Worm (Caenorhabditis elegans) whole organism, young adult: ENCODE data around the gene F10E7.11.

ENCODE experiments used
- F10E7.11 ChIP-seq: sonication (generic microtip); optimal IDR thresholded peaks from 2 replicates; lab custom pipeline; 2017; ENCODE audit warnings: mild to moderate bottlenecking, missing genetic modification characterization, moderate library complexity, missing compliant biosample characterization
- F23B12.7 ChIP-seq: sonication (generic microtip); optimal IDR thresholded peaks from 2 replicates; lab custom pipeline; 2017; ENCODE audit warnings: missing genetic modification characterization, mild to moderate bottlenecking, missing compliant biosample characterization, antibody characterized with exemption, moderate library complexity; ENCODE audit not compliant: insufficient read depth
- F52B5.7 ChIP-seq: sonication (generic microtip); optimal IDR thresholded peaks from 2 replicates; lab custom pipeline; 2016; ENCODE audit warnings: mild to moderate bottlenecking, missing genetic modification characterization, missing compliant biosample characterization
- K11D2.4 ChIP-seq: fragments of 200-800 bp; sonication (Bioruptor generic); IDR thresholded peaks from 2 replicates; pipeline ENCODE4 v1.3.6; 2022; ENCODE audit warnings: missing genetic modification reagents, missing genetic modification characterization, missing compliant biosample characterization
- Y53F4B.3 ChIP-seq: fragments of 200-800 bp; sonication (Bioruptor generic); IDR thresholded peaks from 2 replicates; pipeline ENCODE4 v1.3.6; 2022; ENCODE audit warnings: missing genetic modification reagents, missing genetic modification characterization, missing compliant biosample characterization
- Y53G8AR.9 ChIP-seq: fragments of 200-800 bp; sonication (Bioruptor generic); conservative IDR thresholded peaks from 2 replicates; pipeline ENCODE4 v1.3.6; 2022; ENCODE audit warnings: missing genetic modification reagents, missing genetic modification characterization, missing compliant biosample characterization
- ama-1 ChIP-seq, 3 experiments: fragments of 150-350 bp in 1 of 3; sonication (generic microtip) in 2 of 3; optimal IDR thresholded peaks; 2 replicates each; lab custom pipeline; 2014 to 2018; ENCODE audit warnings: missing biosample characterization in 2 of 3, missing genetic modification characterization in 2 of 3, missing genetic modification reagents in 2 of 3
- atf-7 ChIP-seq: sonication (generic microtip); optimal IDR thresholded peaks from 2 replicates; lab custom pipeline; 2017; ENCODE audit warnings: mild to moderate bottlenecking, missing genetic modification characterization, missing compliant biosample characterization
- attf-3 ChIP-seq: fragments of 200-800 bp; sonication (Bioruptor generic); conservative IDR thresholded peaks from 2 replicates; pipeline ENCODE4 v1.3.6; 2022; ENCODE audit warnings: missing genetic modification reagents, missing genetic modification characterization, missing compliant biosample characterization
- bed-1 ChIP-seq: fragments of 200-800 bp; sonication (Bioruptor generic); IDR thresholded peaks from 2 replicates; pipeline ENCODE4 v1.3.6; 2022; ENCODE audit warnings: missing genetic modification reagents, missing genetic modification characterization, missing compliant biosample characterization
- ceh-100 ChIP-seq: fragments of 200-800 bp; sonication (Bioruptor generic); IDR thresholded peaks from 2 replicates; pipeline ENCODE4 v1.3.6; 2022; ENCODE audit warnings: missing genetic modification reagents, missing genetic modification characterization, missing compliant biosample characterization
- ceh-27 ChIP-seq: fragments of 200-800 bp; sonication (Bioruptor generic); optimal IDR thresholded peaks from 2 replicates; lab custom pipeline; 2018; ENCODE audit warnings: mild to moderate bottlenecking, missing genetic modification characterization, moderate library complexity, missing compliant biosample characterization
- ceh-91 ChIP-seq: fragments of 200-800 bp; sonication (Bioruptor generic); IDR thresholded peaks from 2 replicates; pipeline ENCODE4 v1.3.6; 2022; ENCODE audit warnings: missing genetic modification reagents, missing genetic modification characterization, missing compliant biosample characterization
- chd-7 ChIP-seq: sonication (generic microtip); optimal IDR thresholded peaks from 2 replicates; lab custom pipeline; 2016; ENCODE audit warnings: mild to moderate bottlenecking, missing genetic modification characterization, moderate library complexity, missing compliant biosample characterization
- efl-1 ChIP-seq: fragments of 150-350 bp; optimal IDR thresholded peaks from 2 replicates; lab custom pipeline; 2014; ENCODE audit warnings: missing biosample characterization, missing genetic modification reagents, missing genetic modification characterization
- egl-18 ChIP-seq: fragments of 200-800 bp; sonication (Bioruptor generic); IDR thresholded peaks from 2 replicates; pipeline ENCODE4 v1.3.6; 2022; ENCODE audit warnings: missing genetic modification reagents, missing genetic modification characterization, missing compliant biosample characterization
- him-1 ChIP-seq: sonication (generic microtip); optimal IDR thresholded peaks from 2 replicates; lab custom pipeline; 2016; ENCODE audit warnings: missing genotype, missing genetic modification reagents, missing genetic modification characterization, missing compliant biosample characterization
- hmg-20 ChIP-seq: fragments of 200-800 bp; sonication (Bioruptor generic); IDR thresholded peaks from 2 replicates; pipeline ENCODE4 v1.3.6; 2022; ENCODE audit warnings: missing genetic modification reagents, missing genetic modification characterization, missing compliant biosample characterization
- lag-1 ChIP-seq: fragments of 200-800 bp; sonication (Bioruptor generic); IDR thresholded peaks from 2 replicates; pipeline ENCODE4 v1.3.6; 2022; ENCODE audit warnings: missing genetic modification reagents, missing genetic modification characterization, missing compliant biosample characterization
- lin-35 ChIP-seq, 3 experiments: fragments of 150-350 bp in 2 of 3; sonication (generic microtip) in 1 of 3; optimal IDR thresholded peaks; 2 replicates each; lab custom pipeline; 2014 to 2018; ENCODE audit warnings: missing biosample characterization in 3 of 3, missing genetic modification characterization in 3 of 3, missing genetic modification reagents in 3 of 3
- lin-54 ChIP-seq: fragments of 200-800 bp; sonication (Bioruptor generic); optimal IDR thresholded peaks from 2 replicates; lab custom pipeline; 2018; ENCODE audit warnings: mild to moderate bottlenecking, missing genetic modification characterization, missing compliant biosample characterization
- lir-1 ChIP-seq: fragments of 200-800 bp; sonication (Bioruptor generic); conservative IDR thresholded peaks from 2 replicates; pipeline ENCODE4 v1.3.6; 2022; ENCODE audit warnings: missing genetic modification reagents, missing genetic modification characterization, missing compliant biosample characterization
- lsl-1 ChIP-seq: fragments of 200-800 bp; sonication (Bioruptor generic); optimal IDR thresholded peaks from 2 replicates; lab custom pipeline; 2018; ENCODE audit warnings: mild to moderate bottlenecking, missing genetic modification characterization, moderate library complexity, missing compliant biosample characterization
- madf-6 ChIP-seq: fragments of 200-800 bp; sonication (Bioruptor generic); IDR thresholded peaks from 2 replicates; pipeline ENCODE4 v1.3.6; 2022; ENCODE audit warnings: missing genetic modification reagents, missing genetic modification characterization, missing compliant biosample characterization
- mel-28 ChIP-seq: sonication (generic microtip); optimal IDR thresholded peaks from 2 replicates; lab custom pipeline; 2016; ENCODE audit warnings: borderline replicate concordance, mild to moderate bottlenecking, missing genetic modification characterization, missing compliant biosample characterization
- mes-4 ChIP-seq: sonication (generic microtip); optimal IDR thresholded peaks from 2 replicates; lab custom pipeline; 2016; ENCODE audit warnings: missing genotype, missing genetic modification characterization, missing compliant biosample characterization
- nfya-1 ChIP-seq: sonication (generic microtip); optimal IDR thresholded peaks from 2 replicates; lab custom pipeline; 2017; ENCODE audit warnings: antibody characterized with exemption, missing compliant biosample characterization, missing genetic modification characterization, borderline replicate concordance; ENCODE audit not compliant: insufficient read depth
- sea-2 ChIP-seq: fragments of 200-800 bp; sonication (Bioruptor generic); IDR thresholded peaks from 2 replicates; pipeline ENCODE4 v1.3.6; 2022; ENCODE audit warnings: missing genetic modification characterization, missing compliant biosample characterization
- sptf-2 ChIP-seq: fragments of 200-800 bp; sonication (Bioruptor generic); optimal IDR thresholded peaks from 2 replicates; lab custom pipeline; 2018; ENCODE audit warnings: mild to moderate bottlenecking, missing genetic modification characterization, missing compliant biosample characterization
- tbx-9 ChIP-seq: sonication (generic microtip); optimal IDR thresholded peaks from 2 replicates; lab custom pipeline; 2016; ENCODE audit warnings: borderline replicate concordance, missing genetic modification characterization, inconsistent platforms, missing compliant biosample characterization
- unc-130 ChIP-seq: sonication (generic microtip); optimal IDR thresholded peaks from 2 replicates; lab custom pipeline; 2016; ENCODE audit warnings: missing genetic modification reagents, missing genetic modification characterization, missing compliant biosample characterization
- unc-62 ChIP-seq: fragments of 150-350 bp; optimal IDR thresholded peaks from 2 replicates; lab custom pipeline; 2014; ENCODE audit warnings: missing biosample characterization, missing genetic modification reagents, missing genetic modification characterization
- zfh-2 ChIP-seq: fragments of 200-800 bp; sonication (Bioruptor generic); conservative IDR thresholded peaks from 2 replicates; pipeline ENCODE4 v1.3.6; 2022; ENCODE audit warnings: missing genetic modification reagents, missing genetic modification characterization, missing compliant biosample characterization
- ztf-22 ChIP-seq: fragments of 200-800 bp; sonication (Bioruptor generic); optimal IDR thresholded peaks from 2 replicates; lab custom pipeline; 2018; ENCODE audit warnings: mild to moderate bottlenecking, missing genetic modification characterization, moderate library complexity, missing compliant biosample characterization
- ztf-28 ChIP-seq: fragments of 200-800 bp; sonication (Bioruptor generic); IDR thresholded peaks from 2 replicates; pipeline ENCODE4 v1.3.6; 2022; ENCODE audit warnings: missing genetic modification reagents, missing genetic modification characterization, missing compliant biosample characterization

The F10E7.11 gene

DNA sequence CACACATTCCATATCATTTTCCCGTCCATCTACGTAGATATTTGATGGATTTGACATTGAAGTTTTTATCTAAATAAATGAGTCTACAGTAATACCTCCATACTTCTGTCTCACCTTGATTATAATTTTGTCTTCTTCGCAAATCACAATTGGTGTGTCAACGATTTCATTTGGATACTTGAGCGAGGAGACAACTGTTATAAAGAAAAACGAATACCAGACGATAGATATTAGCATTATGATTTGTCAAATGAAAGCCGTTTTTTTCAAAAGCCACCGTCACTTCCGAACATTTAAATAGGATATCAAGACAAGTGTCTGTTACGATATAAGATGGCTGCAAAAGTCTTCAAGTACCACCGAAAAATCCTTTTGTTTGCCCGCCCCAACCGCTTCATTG, 7.1 kb downstream of the F10E7.11 start, which contains the start of gene cutl-5:
cutl-5 (minus strand) TSS at position 269 of the 400 bp plus-strand sequence.
- no peak for TF ChIP-seq sptf-2 (GFP tag; lab: Kevin White, UChicago)
- TF ChIP-seq lin-54 (GFP tag; lab: Kevin White, UChicago), result no peak
- TF ChIP-seq madf-6 (GFP tag; lab: Robert Waterston, UW), result no peak
- TF ChIP-seq ceh-100, result no peak
- no peak for TF ChIP-seq Y53G8AR.9
- TF ChIP-seq bed-1 (GFP tag; lab: Robert Waterston, UW), result no peak
- TF ChIP-seq ceh-27 (GFP tag; lab: Kevin White, UChicago), result no peak
- TF ChIP-seq sea-2 (GFP tag; lab: Robert Waterston, UW), result no peak
- TF ChIP-seq tbx-9, result no peak
- no peak for TF ChIP-seq ztf-28 (GFP tag; lab: Robert Waterston, UW)
- TF ChIP-seq nfya-1 (tag; lab: Kevin White, UChicago), result no peak
- no peak for TF ChIP-seq K11D2.4 (GFP tag; lab: Robert Waterston, UW)
- TF ChIP-seq lag-1 (GFP tag; lab: Robert Waterston, UW), result no peak
- no peak for TF ChIP-seq ztf-22 (GFP tag; lab: Kevin White, UChicago)
- TF ChIP-seq unc-130 (GFP tag; lab: Kevin White, UChicago), result no peak
- no peak for TF ChIP-seq Y53F4B.3 (GFP tag; lab: Robert Waterston, UW)

DNA sequence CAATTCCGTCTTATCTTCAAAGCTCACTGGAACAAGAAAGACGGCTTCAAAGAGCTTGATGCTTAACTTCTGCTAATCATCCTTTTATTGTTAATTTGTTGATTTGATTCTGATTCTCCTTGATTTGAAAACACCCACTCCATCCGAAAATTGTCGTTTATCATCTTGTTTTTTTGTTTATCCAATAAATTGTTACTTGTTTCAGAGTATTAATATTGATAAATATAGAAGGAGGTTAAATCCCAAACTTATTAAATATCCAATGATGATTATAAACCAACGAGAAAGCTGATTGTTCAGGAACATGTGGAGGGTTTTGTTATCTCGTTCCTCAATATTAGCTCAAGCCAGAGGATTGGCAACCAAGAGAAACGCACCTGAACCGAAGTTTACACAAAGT, 9.9 kb downstream of the F10E7.11 start, which contains the start of gene F10E7.6:
F10E7.6 (plus strand) TSS at position 301 of the 400 bp plus-strand sequence.
- TF ChIP-seq mes-4 (tag; lab: Kevin White, UChicago) (no peak), atf-7 (no peak), chd-7 (tag; lab: Kevin White, UChicago) (no peak), ama-1 (optimal IDR thresholded peaks at IDR 0.05; lab: Kevin White, UChicago) (no peak), ama-1 (GFP tag; optimal IDR thresholded peaks at IDR 0.05; lab: Kevin White, UChicago) (no peak), F52B5.7 (tag; lab: Kevin White, UChicago) (no peak), egl-18 (GFP tag; lab: Robert Waterston, UW) (no peak), K11D2.4 (GFP tag; lab: Robert Waterston, UW) (no peak), unc-62 (GFP tag; lab: Kevin White, UChicago) (no peak)

DNA sequence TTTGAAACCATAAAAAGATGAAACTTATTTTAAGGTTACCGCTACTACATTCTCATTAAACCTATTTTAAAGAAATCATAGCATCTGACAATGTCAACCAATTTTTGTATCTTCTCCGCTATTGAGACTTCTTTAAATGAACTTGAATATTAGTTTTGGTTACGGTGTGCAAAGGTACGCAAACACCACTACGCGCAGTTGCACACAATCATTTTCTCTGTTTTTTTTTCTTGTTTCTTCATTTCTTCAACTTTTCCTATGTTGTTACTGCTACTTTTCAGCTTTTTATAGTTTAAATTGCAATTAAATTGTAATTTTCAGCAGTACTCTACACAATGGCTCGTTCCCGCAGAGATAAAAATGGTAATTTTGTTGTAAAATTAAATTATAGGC, 11.0 kb downstream of the F10E7.11 start, which contains the start of gene F10E7.5:
F10E7.5 (plus strand) TSS at position 322 of the 393 bp plus-strand sequence.
- TF ChIP-seq F23B12.7 (tag; lab: Kevin White, UChicago), result peak; percentile 23
- peak; percentile 23 for TF ChIP-seq him-1 (tag; lab: Kevin White, UChicago)
- TF ChIP-seq attf-3 (GFP tag; lab: Robert Waterston, UW), result peak; percentile 65
- peak; percentile 74 for TF ChIP-seq lsl-1 (GFP tag; lab: Kevin White, UChicago)
- no peak for TF ChIP-seq mel-28
- peak in 1 of 3 experiments; percentile 50 for TF ChIP-seq lin-35 (GFP tag; optimal IDR thresholded peaks at IDR 0.05; lab: Kevin White, UChicago)

DNA sequence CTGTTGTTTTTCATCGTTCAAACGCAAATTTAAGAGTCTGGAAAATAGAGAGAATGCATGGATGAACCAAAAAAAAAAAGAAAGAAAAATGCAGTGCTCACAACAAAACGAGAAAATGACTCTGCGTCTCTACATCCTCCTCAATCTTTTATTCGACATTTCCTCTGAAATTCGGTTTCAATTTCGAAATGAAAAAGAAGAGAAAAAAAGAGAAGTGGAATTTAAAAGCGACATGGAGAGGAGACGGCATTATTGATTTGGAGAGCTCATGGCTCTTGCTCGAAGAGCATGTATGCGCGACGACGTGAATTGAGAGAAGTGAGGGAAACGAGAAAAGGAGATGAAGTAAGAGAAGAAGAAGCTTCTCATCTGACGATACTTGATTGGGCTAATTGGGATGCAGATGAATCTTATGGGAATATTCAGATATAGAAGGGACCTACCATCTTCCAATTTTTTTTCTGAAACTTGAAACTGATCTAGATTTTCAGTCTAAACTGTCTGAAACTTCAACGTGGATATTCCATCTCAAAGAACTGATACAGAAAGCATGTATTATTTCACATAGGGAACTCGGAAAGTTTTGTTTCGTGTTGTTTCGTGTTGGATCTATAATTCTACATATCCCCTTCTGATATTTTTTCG, 11.6 kb downstream of the F10E7.11 start:
- TF ChIP-seq zfh-2 (GFP tag; lab: Robert Waterston, UW) (no peak), lir-1 (GFP tag; lab: Robert Waterston, UW) (no peak), F10E7.11 (tag; lab: Kevin White, UChicago) (peak; percentile 21), ceh-91 (GFP tag; lab: Robert Waterston, UW) (no peak), ceh-27 (GFP tag; lab: Kevin White, UChicago) (no peak), hmg-20 (no peak), efl-1 (GFP tag; lab: Kevin White, UChicago) (no peak)
- TF ChIP-seq, all 124 proteins: peak for 1
